Fruit fly (Drosophila melanogaster) whole organism, prepupa: ENCODE measurements around the gene Tbc1d22.

Experiments
- Blimp-1 ChIP-seq: fragments of 200-800 bp; sonication (Bioruptor generic); optimal IDR thresholded peaks from 3 replicates; lab custom pipeline; 2017; ENCODE audit warnings: missing biosample characterization, missing genetic modification characterization, mild to moderate bottlenecking, moderate library complexity, missing genetic modification reagents
- CG10631 ChIP-seq: fragments of 200-800 bp; sonication (Bioruptor generic); optimal IDR thresholded peaks from 2 replicates; lab custom pipeline; 2016; ENCODE audit warnings: missing biosample characterization, missing genetic modification characterization
- CG11902 ChIP-seq: fragments of 200-800 bp; sonication (Bioruptor generic); optimal IDR thresholded peaks from 3 replicates; lab custom pipeline; 2016; ENCODE audit warnings: missing biosample characterization, missing genetic modification characterization
- CG15336 ChIP-seq: fragments of 200-800 bp; sonication (Bioruptor generic); IDR thresholded peaks from 2 replicates; pipeline ENCODE4 v1.3.6; 2022; ENCODE audit warnings: missing biosample characterization, missing genetic modification characterization
- CG1621 ChIP-seq: fragments of 200-800 bp; sonication (Bioruptor generic); optimal IDR thresholded peaks from 3 replicates; lab custom pipeline; 2018; ENCODE audit warnings: missing biosample characterization, mild to moderate bottlenecking, missing genetic modification characterization
- CG16779 ChIP-seq: fragments of 200-800 bp; sonication (Bioruptor generic); optimal IDR thresholded peaks from 3 replicates; lab custom pipeline; 2017; ENCODE audit warnings: missing biosample characterization, mild to moderate bottlenecking, missing genetic modification characterization
- CG3032 ChIP-seq: fragments of 200-800 bp; optimal IDR thresholded peaks from 2 replicates; lab custom pipeline; 2019; ENCODE audit warnings: missing biosample characterization, mild to moderate bottlenecking, missing genetic modification characterization, moderate library complexity
- CG31627 ChIP-seq: fragments of 200-800 bp; sonication (Bioruptor generic); optimal IDR thresholded peaks from 3 replicates; lab custom pipeline; 2016; ENCODE audit warnings: missing biosample characterization, missing genetic modification characterization
- CG4318 ChIP-seq: fragments of 200-800 bp; sonication (Bioruptor generic); optimal IDR thresholded peaks from 3 replicates; lab custom pipeline; 2017; ENCODE audit warnings: missing biosample characterization, mild to moderate bottlenecking, missing genetic modification characterization
- CG6163 ChIP-seq: fragments of 200-800 bp; sonication (Bioruptor generic); IDR thresholded peaks from 3 replicates; pipeline ENCODE4 v1.3.6; 2022; ENCODE audit warnings: missing biosample characterization, missing genetic modification characterization
- CG6276 ChIP-seq: fragments of 200-800 bp; sonication (Bioruptor generic); optimal IDR thresholded peaks from 2 replicates; lab custom pipeline; 2017; ENCODE audit warnings: missing biosample characterization, mild to moderate bottlenecking, missing genetic modification characterization
- CG6792 ChIP-seq: fragments of 200-800 bp; sonication (Bioruptor generic); optimal IDR thresholded peaks from 3 replicates; lab custom pipeline; 2016; ENCODE audit warnings: missing biosample characterization, missing genetic modification characterization
- CG6808 ChIP-seq: fragments of 200-800 bp; sonication (Bioruptor generic); optimal IDR thresholded peaks from 3 replicates; lab custom pipeline; 2017; ENCODE audit warnings: missing biosample characterization, missing genetic modification characterization, mild to moderate bottlenecking, moderate library complexity, missing genetic modification reagents
- CG7368 ChIP-seq: fragments of 200-800 bp; sonication (Bioruptor generic); optimal IDR thresholded peaks from 3 replicates; lab custom pipeline; 2016; ENCODE audit warnings: missing biosample characterization, missing genetic modification characterization
- CG8319 ChIP-seq: fragments of 200-800 bp; sonication (Bioruptor generic); optimal IDR thresholded peaks from 3 replicates; lab custom pipeline; 2016; ENCODE audit warnings: missing biosample characterization, missing genetic modification characterization
- CG8632 ChIP-seq: fragments of 200-800 bp; sonication (Bioruptor generic); optimal IDR thresholded peaks from 3 replicates; lab custom pipeline; 2016; ENCODE audit warnings: missing biosample characterization, missing genetic modification characterization
- Eip75B ChIP-seq: fragments of 200-800 bp; sonication (Bioruptor generic); optimal IDR thresholded peaks from 3 replicates; lab custom pipeline; 2016; ENCODE audit warnings: missing biosample characterization, missing genetic modification characterization
- Eip78C ChIP-seq: fragments of 200-800 bp; sonication (Bioruptor generic); peaks from one replicate; lab custom pipeline; 2016; ENCODE audit warnings: missing biosample characterization, missing genetic modification characterization
- Eip93F ChIP-seq: fragments of 200-800 bp; sonication (Bioruptor generic); optimal IDR thresholded peaks from 2 replicates; lab custom pipeline; 2016; ENCODE audit warnings: missing biosample characterization, mild to moderate bottlenecking, missing genetic modification characterization
- Ets21C ChIP-seq: fragments of 200-800 bp; sonication (Bioruptor generic); optimal IDR thresholded peaks from 3 replicates; lab custom pipeline; 2016; ENCODE audit warnings: missing biosample characterization, missing genetic modification characterization
- Ets96B ChIP-seq: fragments of 200-800 bp; optimal IDR thresholded peaks from 2 replicates; lab custom pipeline; 2019; ENCODE audit warnings: missing biosample characterization, mild to moderate bottlenecking, missing genetic modification characterization, moderate library complexity
- Gug ChIP-seq: fragments of 200-800 bp; sonication (Bioruptor generic); IDR thresholded peaks from 2 replicates; pipeline ENCODE4 v1.3.6; 2022; ENCODE audit warnings: missing biosample characterization, missing genetic modification characterization
- Hr38 ChIP-seq: sonication (Bioruptor generic); optimal IDR thresholded peaks from 2 replicates; lab custom pipeline; 2016; ENCODE audit warnings: missing biosample characterization, missing genetic modification characterization
- Hr39 ChIP-seq: fragments of 200-800 bp; sonication (Bioruptor generic); optimal IDR thresholded peaks from 2 replicates; lab custom pipeline; 2016; ENCODE audit warnings: missing biosample characterization, missing genetic modification characterization
- Hr4 ChIP-seq: fragments of 200-800 bp; sonication (Bioruptor generic); optimal IDR thresholded peaks from 3 replicates; lab custom pipeline; 2016; ENCODE audit warnings: missing biosample characterization, missing genetic modification characterization
- Lpt ChIP-seq: fragments of 200-800 bp; sonication (Bioruptor generic); optimal IDR thresholded peaks from 3 replicates; lab custom pipeline; 2016; ENCODE audit warnings: missing biosample characterization, missing genetic modification characterization
- Met ChIP-seq: fragments of 200-800 bp; sonication (Bioruptor generic); optimal IDR thresholded peaks from 3 replicates; lab custom pipeline; 2016; ENCODE audit warnings: missing biosample characterization, missing genetic modification characterization
- Sox102F ChIP-seq: fragments of 200-800 bp; sonication (Bioruptor generic); optimal IDR thresholded peaks from 2 replicates; lab custom pipeline; 2016; ENCODE audit warnings: missing biosample characterization, mild to moderate bottlenecking, missing genetic modification characterization
- Sox14 ChIP-seq: fragments of 200-800 bp; sonication (Bioruptor generic); optimal IDR thresholded peaks from 3 replicates; lab custom pipeline; 2016; ENCODE audit warnings: missing biosample characterization, missing genetic modification characterization
- Sox15 ChIP-seq: fragments of 200-800 bp; sonication (Bioruptor generic); optimal IDR thresholded peaks from 3 replicates; lab custom pipeline; 2016; ENCODE audit warnings: missing biosample characterization, missing genetic modification characterization
- acj6 ChIP-seq: fragments of 200-800 bp; sonication (Bioruptor generic); optimal IDR thresholded peaks from 3 replicates; lab custom pipeline; 2016; ENCODE audit warnings: missing biosample characterization, missing genetic modification characterization
- cyc ChIP-seq: fragments of 200-800 bp; sonication (Bioruptor generic); optimal IDR thresholded peaks from 3 replicates; lab custom pipeline; 2016; ENCODE audit warnings: missing biosample characterization, missing genetic modification characterization
- dac ChIP-seq: fragments of 200-800 bp; sonication (Bioruptor generic); optimal IDR thresholded peaks from 2 replicates; lab custom pipeline; 2017; ENCODE audit warnings: missing biosample characterization, mild to moderate bottlenecking, missing genetic modification characterization
- dsx ChIP-seq: fragments of 200-800 bp; optimal IDR thresholded peaks from 3 replicates; lab custom pipeline; 2019; ENCODE audit warnings: missing biosample characterization, mild to moderate bottlenecking, missing genetic modification characterization, moderate library complexity; ENCODE audit not compliant: poor library complexity, severe bottlenecking
- eg ChIP-seq: fragments of 200-800 bp; sonication (Bioruptor generic); IDR thresholded peaks from 3 replicates; pipeline ENCODE4 v1.3.6; 2022; ENCODE audit warnings: missing biosample characterization, missing genetic modification characterization
- esn ChIP-seq: fragments of 200-800 bp; sonication (Bioruptor generic); optimal IDR thresholded peaks from 2 replicates; lab custom pipeline; 2016; ENCODE audit warnings: missing biosample characterization, mild to moderate bottlenecking, missing genetic modification characterization, moderate library complexity
- fd59A ChIP-seq: fragments of 200-800 bp; sonication (Bioruptor generic); optimal IDR thresholded peaks from 2 replicates; lab custom pipeline; 2017; ENCODE audit warnings: missing biosample characterization, mild to moderate bottlenecking, missing genetic modification characterization, missing genetic modification reagents
- fd85E ChIP-seq: fragments of 200-800 bp; sonication (Bioruptor generic); optimal IDR thresholded peaks from 3 replicates; lab custom pipeline; 2016; ENCODE audit warnings: missing biosample characterization, missing genetic modification characterization
- fkh ChIP-seq: fragments of 200-800 bp; sonication (Bioruptor generic); optimal IDR thresholded peaks from 3 replicates; lab custom pipeline; 2017; ENCODE audit warnings: missing biosample characterization, mild to moderate bottlenecking, missing genetic modification characterization, moderate library complexity
- lz ChIP-seq: fragments of 200-800 bp; sonication (Bioruptor generic); optimal IDR thresholded peaks from 3 replicates; lab custom pipeline; 2016; ENCODE audit warnings: missing biosample characterization, missing genetic modification characterization
- net ChIP-seq: fragments of 200-800 bp; sonication (Bioruptor generic); optimal IDR thresholded peaks from 3 replicates; lab custom pipeline; 2016; ENCODE audit warnings: missing biosample characterization, missing genetic modification characterization
- pdm3 ChIP-seq: fragments of 200-800 bp; sonication (Bioruptor generic); optimal IDR thresholded peaks from 3 replicates; lab custom pipeline; 2016; ENCODE audit warnings: missing biosample characterization, missing genetic modification characterization
- salr ChIP-seq, 2 experiments: fragments of 200-800 bp; sonication (Bioruptor generic); optimal IDR thresholded peaks; 3 replicates each; lab custom pipeline; 2016 to 2018; ENCODE audit warnings: missing biosample characterization in 2 of 2, missing genetic modification characterization in 2 of 2, mild to moderate bottlenecking in 1 of 2
- svp ChIP-seq: fragments of 200-800 bp; sonication (Bioruptor generic); peaks from one replicate; lab custom pipeline; 2016; ENCODE audit warnings: missing biosample characterization, missing genetic modification characterization
- topi ChIP-seq: fragments of 200-800 bp; sonication (Bioruptor generic); optimal IDR thresholded peaks from 3 replicates; lab custom pipeline; 2016; ENCODE audit warnings: missing biosample characterization, missing genetic modification characterization
- vri ChIP-seq: fragments of 200-800 bp; sonication (Bioruptor generic); optimal IDR thresholded peaks from 3 replicates; lab custom pipeline; 2016; ENCODE audit warnings: missing biosample characterization, mild to moderate bottlenecking, missing genetic modification characterization

The Tbc1d22 gene

DNA sequence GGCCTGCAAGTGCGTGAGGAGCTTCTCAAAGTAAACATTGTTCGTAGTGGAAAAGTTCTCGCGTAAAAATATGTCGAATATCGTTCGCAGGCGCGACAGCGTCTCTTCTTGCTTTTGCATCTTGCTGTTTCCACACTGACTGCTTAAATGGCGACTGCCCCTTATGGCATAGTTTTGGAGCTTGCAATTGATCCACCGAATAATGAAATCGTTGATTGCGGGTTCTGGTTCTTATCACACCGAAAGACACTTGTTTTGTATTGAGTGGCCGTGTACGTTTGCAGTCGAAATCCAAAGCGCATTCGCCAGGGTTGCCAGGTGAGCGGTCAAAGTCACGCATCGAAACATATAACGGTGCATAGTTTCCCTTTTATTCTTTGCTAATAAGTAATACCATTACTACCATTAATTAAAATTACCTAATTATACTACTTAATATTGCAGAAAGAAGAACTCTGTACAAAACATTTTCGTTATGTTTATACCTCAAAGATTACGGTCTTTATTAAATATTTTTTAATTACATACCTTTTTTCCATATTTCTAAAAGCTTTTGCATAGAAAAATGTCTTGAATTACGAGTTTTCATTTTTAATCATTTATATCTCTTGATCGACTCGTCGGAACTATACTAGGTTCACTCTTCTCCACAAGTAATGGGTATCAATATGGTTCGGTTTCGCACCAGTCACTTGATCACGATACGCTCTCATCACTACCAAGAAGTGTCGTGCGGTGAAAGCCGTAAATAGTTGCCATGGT, at the start of gene Tbc1d22, which contains the start of gene CG7044:
TSS of gene Tbc1d22 (plus strand) at position 747 of the 762 bp plus-strand sequence.
TSS of gene CG7044 (minus strand) at position 266 of the 762 bp plus-strand sequence.
- no peak for TF ChIP-seq CG6808 (GFP tag; lab: Kevin White, UChicago)
- peak; percentile 89 for TF ChIP-seq svp (GFP tag; lab: Kevin White, UChicago)
- no peak for TF ChIP-seq dsx (GFP tag; lab: Kevin White, UChicago)
- TF ChIP-seq salr (GFP tag; optimal IDR thresholded peaks at IDR 0.05; lab: Kevin White, UChicago): no peak
- TF ChIP-seq Hr4 (GFP tag; lab: Kevin White, UChicago): no peak
- no peak for TF ChIP-seq pdm3 (GFP tag; lab: Kevin White, UChicago)
- TF ChIP-seq CG31627: peak; percentile 68
- peak; percentile 34 for TF ChIP-seq CG6792 (GFP tag; lab: Kevin White, UChicago)
- TF ChIP-seq Lpt (GFP tag; lab: Kevin White, UChicago): no peak
- TF ChIP-seq CG8632 (GFP tag; lab: Kevin White, UChicago): no peak
- TF ChIP-seq CG11902: peak; percentile 39
- peak; percentile 65 for TF ChIP-seq lz (GFP tag; lab: Kevin White, UChicago)
- peak; percentile 64 for TF ChIP-seq esn (GFP tag; lab: Kevin White, UChicago)
- TF ChIP-seq CG8319 (GFP tag; lab: Kevin White, UChicago): peak; percentile 37
- peak; percentile 35 for TF ChIP-seq Sox14
- TF ChIP-seq fd59A (GFP tag; lab: Kevin White, UChicago): peak; percentile 5
- peak; percentile 62 for TF ChIP-seq Sox15 (GFP tag; lab: Kevin White, UChicago)
- TF ChIP-seq CG3032: peak; percentile 60
- no peak for TF ChIP-seq CG7368 (GFP tag; lab: Kevin White, UChicago)
- peak; percentile 41 for TF ChIP-seq topi (GFP tag; lab: Kevin White, UChicago)
- no peak for TF ChIP-seq CG4318 (GFP tag; lab: Kevin White, UChicago)
- no peak for TF ChIP-seq Gug (GFP tag; lab: Robert Waterston, UW)
- TF ChIP-seq Hr38: no peak
- no peak for TF ChIP-seq fd85E
- peak; percentile 70 for TF ChIP-seq Hr39 (GFP tag; lab: Kevin White, UChicago)
- TF ChIP-seq fkh (GFP tag; lab: Kevin White, UChicago): peak; percentile 55
- peak; percentile 0 for TF ChIP-seq Blimp-1 (GFP tag; lab: Kevin White, UChicago)
- TF ChIP-seq CG10631 (GFP tag; lab: Kevin White, UChicago): no peak
- TF ChIP-seq Eip93F (GFP tag; lab: Kevin White, UChicago): peak; percentile 35
- peak; percentile 33 for TF ChIP-seq Eip78C
- TF ChIP-seq Ets96B (tag; lab: Kevin White, UChicago): no peak
- TF ChIP-seq Ets21C (GFP tag; lab: Kevin White, UChicago): no peak
- no peak for TF ChIP-seq vri (GFP tag; lab: Kevin White, UChicago)
- no peak for TF ChIP-seq Eip75B
- peak; percentile 47 for TF ChIP-seq acj6 (GFP tag; lab: Kevin White, UChicago)
- peak; percentile 50 for TF ChIP-seq cyc (GFP tag; lab: Kevin White, UChicago)
- no peak for TF ChIP-seq Sox102F

DNA sequence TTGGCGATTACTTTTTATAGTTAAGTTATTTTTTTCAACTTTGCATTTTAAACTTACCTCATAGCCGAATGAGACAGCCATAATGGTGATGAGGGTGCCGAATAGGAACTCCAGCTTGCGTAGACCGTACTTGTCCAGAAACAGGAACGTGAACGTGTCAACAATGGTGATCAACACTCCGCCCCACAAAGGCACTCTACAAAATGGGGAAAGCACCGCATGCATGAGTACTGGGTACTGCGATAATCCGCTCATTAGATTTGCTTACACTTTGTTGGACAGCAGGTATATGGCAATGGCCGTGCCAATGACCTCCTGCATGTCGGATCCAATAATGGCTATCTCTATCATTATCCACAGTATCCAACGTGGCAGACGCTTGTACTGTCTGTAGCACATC, 44.5 kb upstream of the Tbc1d22 start:
- TF ChIP-seq Met (GFP tag; lab: Kevin White, UChicago) (no peak), Eip78C (no peak), CG6163 (no peak), dac (GFP tag; lab: Kevin White, UChicago) (no peak), CG15336 (no peak), CG6276 (GFP tag; lab: Kevin White, UChicago) (no peak), CG16779 (tag; lab: Kevin White, UChicago) (no peak), CG6792 (GFP tag; lab: Kevin White, UChicago) (no peak), cyc (GFP tag; lab: Kevin White, UChicago) (no peak), CG8319 (GFP tag; lab: Kevin White, UChicago) (no peak), eg (no peak), fd59A (GFP tag; lab: Kevin White, UChicago) (no peak), esn (GFP tag; lab: Kevin White, UChicago) (no peak), net (GFP tag; lab: Kevin White, UChicago) (no peak), CG1621 (tag; lab: Kevin White, UChicago) (no peak), Blimp-1 (GFP tag; lab: Kevin White, UChicago) (no peak), Hr4 (GFP tag; lab: Kevin White, UChicago) (no peak), Sox14 (no peak)
